Worm (Caenorhabditis elegans) whole organism, young adult: Measurements from ENCODE around the gene Y57G11C.43.

Source experiments
- Y53F4B.3 ChIP-seq: fragments of 200-800 bp; sonication (Bioruptor generic); IDR thresholded peaks from 2 replicates; pipeline ENCODE4 v1.3.6; 2022; ENCODE audit warnings: missing genetic modification reagents, missing genetic modification characterization, missing compliant biosample characterization
- akir-1 ChIP-seq: fragments of 200-800 bp; sonication (Bioruptor generic); optimal IDR thresholded peaks from 2 replicates; lab custom pipeline; 2018; ENCODE audit warnings: mild to moderate bottlenecking, missing genetic modification characterization, moderate library complexity, missing compliant biosample characterization
- aptf-3 ChIP-seq: fragments of 200-800 bp; sonication (Bioruptor generic); IDR thresholded peaks from 2 replicates; pipeline ENCODE4 v1.3.6; 2022; ENCODE audit warnings: missing genetic modification characterization, missing compliant biosample characterization
- efl-1 ChIP-seq: fragments of 150-350 bp; optimal IDR thresholded peaks from 2 replicates; lab custom pipeline; 2014; ENCODE audit warnings: missing biosample characterization, missing genetic modification reagents, missing genetic modification characterization
- nhr-120 ChIP-seq: fragments of 200-800 bp; sonication (Bioruptor generic); IDR thresholded peaks from 2 replicates; pipeline ENCODE4 v1.3.6; 2022; ENCODE audit warnings: missing genetic modification characterization, missing compliant biosample characterization
- unc-62 ChIP-seq: fragments of 150-350 bp; optimal IDR thresholded peaks from 2 replicates; lab custom pipeline; 2014; ENCODE audit warnings: missing biosample characterization, missing genetic modification reagents, missing genetic modification characterization
- ztf-22 ChIP-seq: fragments of 200-800 bp; sonication (Bioruptor generic); optimal IDR thresholded peaks from 2 replicates; lab custom pipeline; 2018; ENCODE audit warnings: mild to moderate bottlenecking, missing genetic modification characterization, moderate library complexity, missing compliant biosample characterization
- ztf-26 ChIP-seq: sonication (generic microtip); optimal IDR thresholded peaks from 2 replicates; lab custom pipeline; 2017; ENCODE audit warnings: missing genetic modification characterization, missing compliant biosample characterization

DNA sequence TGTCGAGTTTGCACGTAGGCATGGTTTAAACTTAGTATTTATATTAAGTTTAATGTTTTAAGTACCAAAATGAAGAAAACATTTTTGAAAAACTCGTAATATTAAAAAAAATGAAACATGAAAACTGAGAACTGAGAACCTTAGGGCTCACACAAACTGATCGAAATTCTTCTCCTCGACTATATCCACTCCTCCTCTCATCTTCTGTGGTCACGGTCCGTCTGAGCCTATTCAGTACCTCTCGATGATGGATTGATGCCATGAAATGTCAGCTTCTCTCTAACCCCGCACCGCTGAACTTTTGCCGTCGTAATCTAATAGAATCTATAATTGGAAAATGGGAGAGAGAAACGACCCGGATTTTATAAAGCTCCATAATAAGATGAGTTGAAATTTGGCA, 15.2 kb downstream of the Y57G11C.43 start, which contains the start of gene nlp-56:
- TF ChIP-seq ztf-26 (tag; lab: Kevin White, UChicago), result no peak
- TF ChIP-seq Y53F4B.3 (GFP tag; lab: Robert Waterston, UW), result no peak
- TF ChIP-seq akir-1 (GFP tag; lab: Kevin White, UChicago), result no peak
- no peak for TF ChIP-seq efl-1 (GFP tag; lab: Kevin White, UChicago)
- no peak for TF ChIP-seq aptf-3 (GFP tag; lab: Robert Waterston, UW)
- no peak for TF ChIP-seq nhr-120 (GFP tag; lab: Robert Waterston, UW)
- TF ChIP-seq ztf-22, result no peak
- TF ChIP-seq unc-62, result no peak
